Fruit fly (Drosophila melanogaster) whole organism, prepupa: Measurements from ENCODE around the gene CG15034.

Source experiments
- Blimp-1 ChIP-seq: fragments of 200-800 bp; sonication (Bioruptor generic); optimal IDR thresholded peaks from 3 replicates; lab custom pipeline; 2017; ENCODE audit warnings: missing biosample characterization, missing genetic modification characterization, mild to moderate bottlenecking, moderate library complexity, missing genetic modification reagents
- CG10669 ChIP-seq: fragments of 200-800 bp; sonication (Bioruptor generic); optimal IDR thresholded peaks from 3 replicates; lab custom pipeline; 2018; ENCODE audit warnings: missing biosample characterization, mild to moderate bottlenecking, missing genetic modification characterization, moderate library complexity
- CG11294 ChIP-seq: fragments of 200-800 bp; sonication (Bioruptor generic); IDR thresholded peaks from 2 replicates; pipeline ENCODE4 v1.3.6; 2022; ENCODE audit warnings: missing biosample characterization, missing genetic modification characterization
- CG11762 ChIP-seq: fragments of 200-800 bp; sonication (Bioruptor generic); optimal IDR thresholded peaks from 3 replicates; lab custom pipeline; 2016; ENCODE audit warnings: missing biosample characterization, missing genetic modification characterization; ENCODE audit not compliant: insufficient read depth
- CG11902 ChIP-seq: fragments of 200-800 bp; sonication (Bioruptor generic); optimal IDR thresholded peaks from 3 replicates; lab custom pipeline; 2016; ENCODE audit warnings: missing biosample characterization, missing genetic modification characterization
- CG15336 ChIP-seq: fragments of 200-800 bp; sonication (Bioruptor generic); IDR thresholded peaks from 2 replicates; pipeline ENCODE4 v1.3.6; 2022; ENCODE audit warnings: missing biosample characterization, missing genetic modification characterization
- CG16779 ChIP-seq: fragments of 200-800 bp; sonication (Bioruptor generic); optimal IDR thresholded peaks from 3 replicates; lab custom pipeline; 2017; ENCODE audit warnings: missing biosample characterization, mild to moderate bottlenecking, missing genetic modification characterization
- CG3032 ChIP-seq: fragments of 200-800 bp; optimal IDR thresholded peaks from 2 replicates; lab custom pipeline; 2019; ENCODE audit warnings: missing biosample characterization, mild to moderate bottlenecking, missing genetic modification characterization, moderate library complexity
- CG31627 ChIP-seq: fragments of 200-800 bp; sonication (Bioruptor generic); optimal IDR thresholded peaks from 3 replicates; lab custom pipeline; 2016; ENCODE audit warnings: missing biosample characterization, missing genetic modification characterization
- CG34406 ChIP-seq: fragments of 200-800 bp; sonication (Bioruptor generic); optimal IDR thresholded peaks from 3 replicates; lab custom pipeline; 2016; ENCODE audit warnings: missing biosample characterization, missing genetic modification characterization
- CG3919 ChIP-seq: fragments of 200-800 bp; sonication (Bioruptor generic); optimal IDR thresholded peaks from 3 replicates; lab custom pipeline; 2016; ENCODE audit warnings: missing biosample characterization, missing genetic modification characterization
- CG6163 ChIP-seq: fragments of 200-800 bp; sonication (Bioruptor generic); IDR thresholded peaks from 3 replicates; pipeline ENCODE4 v1.3.6; 2022; ENCODE audit warnings: missing biosample characterization, missing genetic modification characterization
- CG6276 ChIP-seq: fragments of 200-800 bp; sonication (Bioruptor generic); optimal IDR thresholded peaks from 2 replicates; lab custom pipeline; 2017; ENCODE audit warnings: missing biosample characterization, mild to moderate bottlenecking, missing genetic modification characterization
- CG6792 ChIP-seq: fragments of 200-800 bp; sonication (Bioruptor generic); optimal IDR thresholded peaks from 3 replicates; lab custom pipeline; 2016; ENCODE audit warnings: missing biosample characterization, missing genetic modification characterization
- CG7368 ChIP-seq: fragments of 200-800 bp; sonication (Bioruptor generic); optimal IDR thresholded peaks from 3 replicates; lab custom pipeline; 2016; ENCODE audit warnings: missing biosample characterization, missing genetic modification characterization
- CG8119 ChIP-seq: fragments of 200-800 bp; sonication (Bioruptor generic); IDR thresholded peaks from 3 replicates; pipeline ENCODE4 v1.3.6; 2022; ENCODE audit warnings: missing biosample characterization, missing genetic modification characterization
- CG8319 ChIP-seq: fragments of 200-800 bp; sonication (Bioruptor generic); optimal IDR thresholded peaks from 3 replicates; lab custom pipeline; 2016; ENCODE audit warnings: missing biosample characterization, missing genetic modification characterization
- CG8632 ChIP-seq: fragments of 200-800 bp; sonication (Bioruptor generic); optimal IDR thresholded peaks from 3 replicates; lab custom pipeline; 2016; ENCODE audit warnings: missing biosample characterization, missing genetic modification characterization
- CG9139 ChIP-seq: fragments of 200-800 bp; sonication (Bioruptor generic); optimal IDR thresholded peaks from 3 replicates; lab custom pipeline; 2017; ENCODE audit warnings: missing biosample characterization, mild to moderate bottlenecking, missing genetic modification characterization
- Eip78C ChIP-seq: fragments of 200-800 bp; sonication (Bioruptor generic); peaks from one replicate; lab custom pipeline; 2016; ENCODE audit warnings: missing biosample characterization, missing genetic modification characterization
- Eip93F ChIP-seq: fragments of 200-800 bp; sonication (Bioruptor generic); optimal IDR thresholded peaks from 2 replicates; lab custom pipeline; 2016; ENCODE audit warnings: missing biosample characterization, mild to moderate bottlenecking, missing genetic modification characterization
- Gug ChIP-seq: fragments of 200-800 bp; sonication (Bioruptor generic); IDR thresholded peaks from 2 replicates; pipeline ENCODE4 v1.3.6; 2022; ENCODE audit warnings: missing biosample characterization, missing genetic modification characterization
- Lpt ChIP-seq: fragments of 200-800 bp; sonication (Bioruptor generic); optimal IDR thresholded peaks from 3 replicates; lab custom pipeline; 2016; ENCODE audit warnings: missing biosample characterization, missing genetic modification characterization
- Met ChIP-seq: fragments of 200-800 bp; sonication (Bioruptor generic); optimal IDR thresholded peaks from 3 replicates; lab custom pipeline; 2016; ENCODE audit warnings: missing biosample characterization, missing genetic modification characterization
- Smox ChIP-seq: fragments of 200-800 bp; sonication (Bioruptor generic); optimal IDR thresholded peaks from 3 replicates; lab custom pipeline; 2016; ENCODE audit warnings: missing biosample characterization, missing genetic modification characterization
- Sox14 ChIP-seq: fragments of 200-800 bp; sonication (Bioruptor generic); optimal IDR thresholded peaks from 3 replicates; lab custom pipeline; 2016; ENCODE audit warnings: missing biosample characterization, missing genetic modification characterization
- acj6 ChIP-seq: fragments of 200-800 bp; sonication (Bioruptor generic); optimal IDR thresholded peaks from 3 replicates; lab custom pipeline; 2016; ENCODE audit warnings: missing biosample characterization, missing genetic modification characterization
- cyc ChIP-seq: fragments of 200-800 bp; sonication (Bioruptor generic); optimal IDR thresholded peaks from 3 replicates; lab custom pipeline; 2016; ENCODE audit warnings: missing biosample characterization, missing genetic modification characterization
- dsx ChIP-seq: fragments of 200-800 bp; optimal IDR thresholded peaks from 3 replicates; lab custom pipeline; 2019; ENCODE audit warnings: missing biosample characterization, mild to moderate bottlenecking, missing genetic modification characterization, moderate library complexity; ENCODE audit not compliant: poor library complexity, severe bottlenecking
- eg ChIP-seq: fragments of 200-800 bp; sonication (Bioruptor generic); IDR thresholded peaks from 3 replicates; pipeline ENCODE4 v1.3.6; 2022; ENCODE audit warnings: missing biosample characterization, missing genetic modification characterization
- fd59A ChIP-seq: fragments of 200-800 bp; sonication (Bioruptor generic); optimal IDR thresholded peaks from 2 replicates; lab custom pipeline; 2017; ENCODE audit warnings: missing biosample characterization, mild to moderate bottlenecking, missing genetic modification characterization, missing genetic modification reagents
- fd85E ChIP-seq: fragments of 200-800 bp; sonication (Bioruptor generic); optimal IDR thresholded peaks from 3 replicates; lab custom pipeline; 2016; ENCODE audit warnings: missing biosample characterization, missing genetic modification characterization
- fkh ChIP-seq: fragments of 200-800 bp; sonication (Bioruptor generic); optimal IDR thresholded peaks from 3 replicates; lab custom pipeline; 2017; ENCODE audit warnings: missing biosample characterization, mild to moderate bottlenecking, missing genetic modification characterization, moderate library complexity
- lz ChIP-seq: fragments of 200-800 bp; sonication (Bioruptor generic); optimal IDR thresholded peaks from 3 replicates; lab custom pipeline; 2016; ENCODE audit warnings: missing biosample characterization, missing genetic modification characterization
- net ChIP-seq: fragments of 200-800 bp; sonication (Bioruptor generic); optimal IDR thresholded peaks from 3 replicates; lab custom pipeline; 2016; ENCODE audit warnings: missing biosample characterization, missing genetic modification characterization
- salr ChIP-seq, 2 experiments: fragments of 200-800 bp; sonication (Bioruptor generic); optimal IDR thresholded peaks; 3 replicates each; lab custom pipeline; 2016 to 2018; ENCODE audit warnings: missing biosample characterization in 2 of 2, missing genetic modification characterization in 2 of 2, mild to moderate bottlenecking in 1 of 2
- spab ChIP-seq: fragments of 200-800 bp; sonication (Bioruptor generic); optimal IDR thresholded peaks from 2 replicates; lab custom pipeline; 2017; ENCODE audit warnings: missing biosample characterization, mild to moderate bottlenecking, missing genetic modification characterization, missing genetic modification reagents
- ss ChIP-seq, 2 experiments: fragments of 200-800 bp; sonication (Bioruptor generic); optimal IDR thresholded peaks; 2 replicates in 1 of 2; 3 replicates in 1 of 2; lab custom pipeline; 2017 to 2018; ENCODE audit warnings: mild to moderate bottlenecking in 2 of 2, missing biosample characterization in 2 of 2, missing genetic modification characterization in 2 of 2, moderate library complexity in 1 of 2
- svp ChIP-seq: fragments of 200-800 bp; sonication (Bioruptor generic); peaks from one replicate; lab custom pipeline; 2016; ENCODE audit warnings: missing biosample characterization, missing genetic modification characterization
- vri ChIP-seq: fragments of 200-800 bp; sonication (Bioruptor generic); optimal IDR thresholded peaks from 3 replicates; lab custom pipeline; 2016; ENCODE audit warnings: missing biosample characterization, mild to moderate bottlenecking, missing genetic modification characterization

Gene CG15034

dm6 chrX:7312406-7312805 is 34.9 kb downstream of the CG15034 start (continued):
- TF ChIP-seq Gug, result 0 out of 2 replicates have a peak, but pooled peaks have one; percentile 29
- TF ChIP-seq cyc (GFP tag; lab: Kevin White, UChicago), result no peak
- peak; percentile 63 for TF ChIP-seq CG15336 (GFP tag; lab: Robert Waterston, UW)
- no peak for TF ChIP-seq CG8319 (GFP tag; lab: Kevin White, UChicago)
- TF ChIP-seq Smox, result no peak
- TF ChIP-seq Blimp-1, result no peak

dm6 chrX:7308794-7309193 is 38.5 kb downstream of the CG15034 start:
- TF ChIP-seq eg (GFP tag; lab: Robert Waterston, UW) (no peak), spab (GFP tag; lab: Kevin White, UChicago) (no peak), Gug (no peak), salr (GFP tag; optimal IDR thresholded peaks at IDR 0.05; lab: Kevin White, UChicago) (no peak), fd59A (no peak), CG6276 (GFP tag; lab: Kevin White, UChicago) (no peak), Eip93F (GFP tag; lab: Kevin White, UChicago) (no peak), Met (GFP tag; lab: Kevin White, UChicago) (no peak), acj6 (GFP tag; lab: Kevin White, UChicago) (no peak), Smox (no peak), CG6792 (GFP tag; lab: Kevin White, UChicago) (no peak)

- TF ChIP-seq Lpt (peak; percentile 54), CG34406 (GFP tag; lab: Kevin White, UChicago) (no peak), CG8119 (GFP tag; lab: Robert Waterston, UW) (no peak), CG9139 (GFP tag; lab: Kevin White, UChicago) (no peak), CG7368 (GFP tag; lab: Kevin White, UChicago) (peak; percentile 36), vri (GFP tag; lab: Kevin White, UChicago) (peak; percentile 78), CG16779 (tag; lab: Kevin White, UChicago) (no peak), net (GFP tag; lab: Kevin White, UChicago) (no peak), svp (GFP tag; lab: Kevin White, UChicago) (peak; percentile 68), Met (GFP tag; lab: Kevin White, UChicago) (no peak), CG3919 (no peak), Smox (no peak), CG8632 (GFP tag; lab: Kevin White, UChicago) (no peak), CG6163 (GFP tag; lab: Robert Waterston, UW) (peak; percentile 55; the same call in 2 of the 3 replicates), dsx (GFP tag; lab: Kevin White, UChicago) (peak; percentile 28), CG11294 (GFP tag; lab: Robert Waterston, UW) (no peak), lz (GFP tag; lab: Kevin White, UChicago) (no peak), CG11902 (GFP tag; lab: Kevin White, UChicago) (no peak), fkh (GFP tag; lab: Kevin White, UChicago) (no peak), Eip78C (GFP tag; lab: Kevin White, UChicago) (no peak), CG3032 (no peak), Sox14 (GFP tag; lab: Kevin White, UChicago) (peak; percentile 12), CG6792 (GFP tag; lab: Kevin White, UChicago) (no peak), CG11762 (GFP tag; lab: Kevin White, UChicago) (no peak), eg (GFP tag; lab: Robert Waterston, UW) (0 out of 3 replicates have a peak, but pooled peaks have one; percentile 6), CG15336 (GFP tag; lab: Robert Waterston, UW) (0 out of 2 replicates have a peak, but pooled peaks have one; percentile 12), CG31627 (GFP tag; lab: Kevin White, UChicago) (no peak), CG10669 (GFP tag; lab: Kevin White, UChicago) (no peak), ss (GFP tag; optimal IDR thresholded peaks at IDR 0.05; lab: Kevin White, UChicago) (peak in 1 of 2 experiments; percentile 51), fd85E (GFP tag; lab: Kevin White, UChicago) (peak; percentile 21)
These were observed 39.7 kb downstream of the CG15034 start, which contains the start of gene brk for dm6 chrX:7307478-7308200. Gene brk (plus strand): TSS chrX:7307939.
